Fruit fly (Drosophila melanogaster) Kc167 (cell line): ENCODE results near the gene CG9257.

Source experiments
- Myc ChIP-seq: fragments of >200 bp; optimal IDR thresholded peaks from 2 replicates; lab custom pipeline; 2017; ENCODE audit warnings: missing external identifiers
- Sin3A ChIP-seq: fragments of >200 bp; optimal IDR thresholded peaks from 2 replicates; lab custom pipeline; 2018; ENCODE audit warnings: missing external identifiers
- h ChIP-seq: fragments of >200 bp; optimal IDR thresholded peaks from 3 replicates; lab custom pipeline; 2018; ENCODE audit warnings: missing external identifiers
- insv ChIP-seq: fragments of >200 bp; optimal IDR thresholded peaks from 3 replicates; lab custom pipeline; 2018; ENCODE audit warnings: missing external identifiers
- psq ChIP-seq: fragments of >200 bp; optimal IDR thresholded peaks from 2 replicates; lab custom pipeline; 2017; ENCODE audit warnings: missing external identifiers
- ttk ChIP-seq: sonication (Bioruptor generic); optimal IDR thresholded peaks from 2 replicates; lab custom pipeline; 2017; ENCODE audit warnings: missing external identifiers

Gene CG9257

dm6 chr2L:21149053-21149452 is 46.5 kb downstream of the CG9257 start:
- TF ChIP-seq insv (lab: Kevin White, UChicago) (no peak), ttk (no peak), Myc (lab: Kevin White, UChicago) (no peak), psq (no peak)

- no peak for TF ChIP-seq Sin3A
- TF ChIP-seq ttk: no peak
- TF ChIP-seq psq: no peak
- TF ChIP-seq h: no peak
- TF ChIP-seq insv (lab: Kevin White, UChicago): no peak
- no peak for TF ChIP-seq Myc (lab: Kevin White, UChicago)
Measured at dm6 chr2L:21153844-21154243, 51.3 kb downstream of the CG9257 start.
